Worm (Caenorhabditis elegans): ENCODE data around the gene tebp-2.

Gene tebp-2

ce11 chrIV:5507754-5508153 lies 33.7 kb upstream of the tebp-2 start:
- TF ChIP-seq hnd-1 (tag; optimal IDR thresholded peaks at IDR 0.05): no peak

- no peak for TF ChIP-seq scrt-1 (GFP tag; IDR thresholded peaks at IDR 0.05)
- TF ChIP-seq sea-1 (GFP tag; conservative IDR thresholded peaks at IDR 0.05): no peak
- TF ChIP-seq ceh-36 (tag; optimal IDR thresholded peaks at IDR 0.05): no peak
- TF ChIP-seq ceh-13 (GFP tag; optimal IDR thresholded peaks at IDR 0.05): no peak
Measured at ce11 chrIV:5514789-5515188, 26.6 kb upstream of the tebp-2 start.

ce11 chrIV:5519044-5519443 lies 22.4 kb upstream of the tebp-2 start:
- no peak for TF ChIP-seq sea-1 (GFP tag; conservative IDR thresholded peaks at IDR 0.05)
- TF ChIP-seq hnd-1 (tag; optimal IDR thresholded peaks at IDR 0.05): no peak
- TF ChIP-seq ama-1 (optimal IDR thresholded peaks at IDR 0.05): no peak
- TF ChIP-seq hmbx-1 (tag; optimal IDR thresholded peaks at IDR 0.05): no peak
- no peak for TF ChIP-seq ceh-36 (tag; optimal IDR thresholded peaks at IDR 0.05)
- no peak for TF ChIP-seq tbx-11 (GFP tag; IDR thresholded peaks at IDR 0.05)
- TF ChIP-seq hmg-4 (GFP tag; optimal IDR thresholded peaks at IDR 0.05): no peak
- no peak for TF ChIP-seq pes-1 (GFP tag; IDR thresholded peaks at IDR 0.05)
- no peak for TF ChIP-seq flt-1 (GFP tag; IDR thresholded peaks at IDR 0.05)
- no peak for TF ChIP-seq tra-4 (tag; optimal IDR thresholded peaks at IDR 0.05)
- TF ChIP-seq aly-1 (tag; optimal IDR thresholded peaks at IDR 0.05): no peak

ce11 chrIV:5526711-5527383 lies 14.6 kb upstream of the tebp-2 start:
- TF ChIP-seq hmbx-1 (tag; optimal IDR thresholded peaks at IDR 0.05) (no peak), B0310.2 (tag; optimal IDR thresholded peaks at IDR 0.05) (no peak), flt-1 (GFP tag; IDR thresholded peaks at IDR 0.05) (no peak), hnd-1 (tag; optimal IDR thresholded peaks at IDR 0.05) (no peak), F13C5.2 (tag; optimal IDR thresholded peaks at IDR 0.05) (no peak)

- TF ChIP-seq aly-1 (tag; optimal IDR thresholded peaks at IDR 0.05) (no peak), tbx-11 (GFP tag; IDR thresholded peaks at IDR 0.05) (no peak), hnd-1 (tag; optimal IDR thresholded peaks at IDR 0.05) (no peak), ceh-36 (tag; optimal IDR thresholded peaks at IDR 0.05) (no peak), sea-1 (GFP tag; conservative IDR thresholded peaks at IDR 0.05) (no peak), ceh-13 (GFP tag; optimal IDR thresholded peaks at IDR 0.05) (no peak), ama-1 (optimal IDR thresholded peaks at IDR 0.05) (no peak), B0310.2 (tag; optimal IDR thresholded peaks at IDR 0.05) (no peak), F13C5.2 (tag; optimal IDR thresholded peaks at IDR 0.05) (no peak), hmbx-1 (tag; optimal IDR thresholded peaks at IDR 0.05) (no peak), ets-7 (tag; optimal IDR thresholded peaks at IDR 0.05) (no peak), tbx-37 (GFP tag; conservative IDR thresholded peaks at IDR 0.05) (no peak), pes-1 (GFP tag; IDR thresholded peaks at IDR 0.05) (no peak), flt-1 (GFP tag; IDR thresholded peaks at IDR 0.05) (no peak), scrt-1 (GFP tag; IDR thresholded peaks at IDR 0.05) (no peak), hmg-4 (GFP tag; optimal IDR thresholded peaks at IDR 0.05) (no peak), tra-4 (tag; optimal IDR thresholded peaks at IDR 0.05) (no peak)
Measured at ce11 chrIV:5528285-5528684, 13.1 kb upstream of the tebp-2 start, which contains the start of gene unc-5. Gene unc-5 (minus strand): TSS chrIV:5528338.

ce11 chrIV:5530980-5531379 lies 10.4 kb upstream of the tebp-2 start:
- TF ChIP-seq hmbx-1 (tag; optimal IDR thresholded peaks at IDR 0.05): no peak
- no peak for TF ChIP-seq F13C5.2 (tag; optimal IDR thresholded peaks at IDR 0.05)
- no peak for TF ChIP-seq tra-4 (tag; optimal IDR thresholded peaks at IDR 0.05)
- no peak for TF ChIP-seq hnd-1 (tag; optimal IDR thresholded peaks at IDR 0.05)
- no peak for TF ChIP-seq hmg-4 (GFP tag; optimal IDR thresholded peaks at IDR 0.05)
- no peak for TF ChIP-seq flt-1 (GFP tag; IDR thresholded peaks at IDR 0.05)
- no peak for TF ChIP-seq pes-1 (GFP tag; IDR thresholded peaks at IDR 0.05)
- TF ChIP-seq tbx-37 (GFP tag; conservative IDR thresholded peaks at IDR 0.05): no peak
- TF ChIP-seq ama-1 (optimal IDR thresholded peaks at IDR 0.05): no peak
- TF ChIP-seq ceh-36 (tag; optimal IDR thresholded peaks at IDR 0.05): no peak
- TF ChIP-seq tbx-11 (GFP tag; IDR thresholded peaks at IDR 0.05): no peak

ce11 chrIV:5533556-5533955 lies 7.9 kb upstream of the tebp-2 start:
- TF ChIP-seq tra-4 (tag; optimal IDR thresholded peaks at IDR 0.05): no peak
- no peak for TF ChIP-seq B0310.2 (tag; optimal IDR thresholded peaks at IDR 0.05)
- no peak for TF ChIP-seq hnd-1 (tag; optimal IDR thresholded peaks at IDR 0.05)

- TF ChIP-seq ceh-36 (tag; optimal IDR thresholded peaks at IDR 0.05) (no peak), ceh-13 (GFP tag; optimal IDR thresholded peaks at IDR 0.05) (no peak), tbx-37 (GFP tag; conservative IDR thresholded peaks at IDR 0.05) (no peak), pes-1 (GFP tag; IDR thresholded peaks at IDR 0.05) (no peak), F13C5.2 (tag; optimal IDR thresholded peaks at IDR 0.05) (no peak)
Measured at ce11 chrIV:5534596-5534995, 6.8 kb upstream of the tebp-2 start.

ce11 chrIV:5535780-5536179 lies 5.6 kb upstream of the tebp-2 start:
- TF ChIP-seq sea-1 (GFP tag; conservative IDR thresholded peaks at IDR 0.05) (no peak), pes-1 (GFP tag; IDR thresholded peaks at IDR 0.05) (no peak), B0310.2 (tag; optimal IDR thresholded peaks at IDR 0.05) (no peak), ets-7 (tag; optimal IDR thresholded peaks at IDR 0.05) (no peak), hmbx-1 (tag; optimal IDR thresholded peaks at IDR 0.05) (no peak), scrt-1 (GFP tag; IDR thresholded peaks at IDR 0.05) (no peak), tra-4 (tag; optimal IDR thresholded peaks at IDR 0.05) (no peak), ceh-13 (GFP tag; optimal IDR thresholded peaks at IDR 0.05) (no peak), ceh-36 (tag; optimal IDR thresholded peaks at IDR 0.05) (no peak), tbx-11 (GFP tag; IDR thresholded peaks at IDR 0.05) (no peak), hnd-1 (tag; optimal IDR thresholded peaks at IDR 0.05) (no peak), flt-1 (GFP tag; IDR thresholded peaks at IDR 0.05) (no peak), aly-1 (tag; optimal IDR thresholded peaks at IDR 0.05) (no peak), F13C5.2 (tag; optimal IDR thresholded peaks at IDR 0.05) (no peak)
